Worm (Caenorhabditis elegans) whole organism, dauer: ENCODE measurements around the gene ZK945.8.

Source experiments
- unc-62 ChIP-seq: sonication (generic microtip); optimal IDR thresholded peaks from 2 replicates; lab custom pipeline; 2017; ENCODE audit warnings: missing biosample characterization, missing genetic modification reagents, missing genetic modification characterization

The ZK945.8 gene

ce11 chrII:10116690-10117089 lies 8.2 kb downstream of the ZK945.8 start:
- TF ChIP-seq unc-62 (GFP tag; lab: Kevin White, UChicago) = no peak

ce11 chrII:10121725-10122124 lies 13.3 kb downstream of the ZK945.8 start, which contains the start of gene lov-1:
lov-1 (minus strand) TSS chrII:10121825.
- no peak for TF ChIP-seq unc-62 (GFP tag; lab: Kevin White, UChicago)

ce11 chrII:10122465-10122864 lies 14.0 kb downstream of the ZK945.8 start, which contains the start of gene F27E5.7:
F27E5.7 (plus strand) TSS chrII:10122765.
- no peak for TF ChIP-seq unc-62 (GFP tag; lab: Kevin White, UChicago)

ce11 chrII:10127389-10127788 lies 18.9 kb downstream of the ZK945.8 start, which contains the start of gene F27E5.8:
F27E5.8 (minus strand) TSS chrII:10127489.
- no peak for TF ChIP-seq unc-62 (GFP tag; lab: Kevin White, UChicago)

- no peak for TF ChIP-seq unc-62 (GFP tag; lab: Kevin White, UChicago)
Measured at ce11 chrII:10131760-10132159, 23.3 kb downstream of the ZK945.8 start, which contains the start of gene F27E5.5. F27E5.5 (minus strand) TSS chrII:10131860.

ce11 chrII:10132818-10133217 lies 24.4 kb downstream of the ZK945.8 start:
- no peak for TF ChIP-seq unc-62 (GFP tag; lab: Kevin White, UChicago)

- TF ChIP-seq unc-62 (GFP tag; lab: Kevin White, UChicago) = no peak
Measured at ce11 chrII:10134285-10134995, 26.0 kb downstream of the ZK945.8 start, which contains the start of gene F27E5.9. F27E5.9 (plus strand) TSS chrII:10134945.

ce11 chrII:10136771-10137170 lies 28.3 kb downstream of the ZK945.8 start:
- no peak for TF ChIP-seq unc-62 (GFP tag; lab: Kevin White, UChicago)

- TF ChIP-seq unc-62 (GFP tag; lab: Kevin White, UChicago) = no peak
Measured at ce11 chrII:10137358-10137757, 28.9 kb downstream of the ZK945.8 start, which contains the start of gene phg-1. phg-1 (plus strand) TSS chrII:10137658.

ce11 chrII:10139177-10139640 lies 30.8 kb downstream of the ZK945.8 start, which contains the start of gene asah-2:
asah-2 (plus strand) TSS chrII:10139590.
- no peak for TF ChIP-seq unc-62 (GFP tag; lab: Kevin White, UChicago)

- TF ChIP-seq unc-62 (GFP tag; lab: Kevin White, UChicago) = no peak
Measured at ce11 chrII:10144092-10144491, 35.6 kb downstream of the ZK945.8 start, which contains the start of gene F27E5.3. F27E5.3 (minus strand) TSS chrII:10144192.

- no peak for TF ChIP-seq unc-62 (GFP tag; lab: Kevin White, UChicago)
Measured at ce11 chrII:10146488-10146887, 38.0 kb downstream of the ZK945.8 start, which contains the start of gene pax-3. pax-3 (plus strand) TSS chrII:10146570.

ce11 chrII:10147502-10147901 lies 39.1 kb downstream of the ZK945.8 start:
- TF ChIP-seq unc-62 (GFP tag; lab: Kevin White, UChicago) = no peak

- TF ChIP-seq unc-62 (GFP tag; lab: Kevin White, UChicago) = no peak
Measured at ce11 chrII:10155106-10155505, 46.7 kb downstream of the ZK945.8 start, which contains the start of gene nlp-63. nlp-63 (plus strand) TSS chrII:10155406.
